Worm (Caenorhabditis elegans) whole organism, late embryonic: ENCODE measurements around the gene ggtb-1.
A peak's percentile ranks its signal among the peaks of the same experiment; 100 is the strongest.

Experiments
- ahr-1 ChIP-seq: sonication (generic microtip); optimal IDR thresholded peaks from 2 replicates; lab custom pipeline; 2016; ENCODE audit warnings: missing genetic modification characterization, missing compliant biosample characterization
- ceh-18 ChIP-seq: sonication (generic microtip); optimal IDR thresholded peaks from 2 replicates; lab custom pipeline; 2016; ENCODE audit warnings: missing genetic modification characterization, missing compliant biosample characterization
- ceh-19 ChIP-seq: fragments of 200-800 bp; sonication (Bioruptor generic); optimal IDR thresholded peaks from 2 replicates; lab custom pipeline; 2018; ENCODE audit warnings: mild to moderate bottlenecking, missing genetic modification characterization, missing compliant biosample characterization
- eyg-1 ChIP-seq: sonication (generic microtip); optimal IDR thresholded peaks from 2 replicates; lab custom pipeline; 2016; ENCODE audit warnings: missing genotype, missing genetic modification characterization, missing compliant biosample characterization
- nfya-1 ChIP-seq: sonication (generic microtip); optimal IDR thresholded peaks from 2 replicates; lab custom pipeline; 2017; ENCODE audit warnings: missing genetic modification characterization, mild to moderate bottlenecking, missing compliant biosample characterization, antibody characterized with exemption, moderate library complexity
- pha-2 ChIP-seq: sonication (generic microtip); optimal IDR thresholded peaks from 2 replicates; lab custom pipeline; 2017; ENCODE audit warnings: mild to moderate bottlenecking, missing genetic modification characterization, missing compliant biosample characterization
- pqm-1 ChIP-seq: sonication (generic microtip); optimal IDR thresholded peaks from 2 replicates; lab custom pipeline; 2016; ENCODE audit warnings: missing genetic modification characterization, missing compliant biosample characterization
- rnt-1 ChIP-seq: sonication (generic microtip); optimal IDR thresholded peaks from 2 replicates; lab custom pipeline; 2016; ENCODE audit warnings: missing genetic modification characterization, missing compliant biosample characterization
- sox-2 ChIP-seq: fragments of 200-800 bp; sonication (Bioruptor generic); IDR thresholded peaks from 2 replicates; pipeline ENCODE4 v1.3.6; 2022; ENCODE audit warnings: missing genetic modification reagents, missing genetic modification characterization, missing compliant biosample characterization
- tbx-7 ChIP-seq: sonication (generic microtip); optimal IDR thresholded peaks from 2 replicates; lab custom pipeline; 2016; ENCODE audit warnings: missing genotype, missing genetic modification characterization, missing compliant biosample characterization
- ttx-3 ChIP-seq: sonication (generic microtip); optimal IDR thresholded peaks from 2 replicates; lab custom pipeline; 2016; ENCODE audit warnings: missing genetic modification reagents, missing genetic modification characterization, missing compliant biosample characterization

- TF ChIP-seq ceh-19 (GFP tag; lab: Kevin White, UChicago) (no peak), pqm-1 (tag; lab: Kevin White, UChicago) (no peak), ttx-3 (tag; lab: Kevin White, UChicago) (no peak), pha-2 (tag; lab: Kevin White, UChicago) (no peak), ahr-1 (tag; lab: Kevin White, UChicago) (no peak), ceh-18 (tag; lab: Kevin White, UChicago) (peak; percentile 9), nfya-1 (peak; percentile 93), eyg-1 (tag; lab: Kevin White, UChicago) (no peak), sox-2 (GFP tag; lab: Robert Waterston, UW) (no peak), tbx-7 (tag; lab: Kevin White, UChicago) (no peak), rnt-1 (tag; lab: Kevin White, UChicago) (peak; percentile 14)
Measured at ce11 chrIII:7153747-7154238, 20.2 kb downstream of the ggtb-1 start, which contains the start of gene ogt-1.
